Worm (Caenorhabditis elegans): ENCODE results near the gene sir-2.2.

sir-2.2 gene

ce11 chrX:13341853-13342252, 14.0 kb downstream of the sir-2.2 start:
- TF ChIP-seq unc-62 (GFP tag; optimal IDR thresholded peaks at IDR 0.05), result no peak

DNA sequence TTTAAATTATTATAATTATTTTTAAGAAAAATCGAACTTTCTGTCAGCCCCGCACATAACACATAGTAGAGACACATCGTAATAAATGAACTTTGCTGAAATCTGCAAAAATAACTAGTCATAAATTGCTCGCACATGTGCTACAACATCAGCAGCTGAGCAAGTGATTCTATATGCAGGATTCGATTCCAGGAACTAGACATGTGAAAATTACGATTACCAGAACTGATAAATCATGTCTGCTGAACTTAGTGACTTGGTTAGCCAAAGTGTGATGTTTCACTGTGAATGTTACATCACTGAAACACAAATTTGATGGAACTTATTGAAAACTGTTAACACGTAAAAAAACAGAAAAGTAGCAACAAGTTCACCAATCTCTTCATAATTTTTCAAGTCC, 19.4 kb downstream of the sir-2.2 start:
- TF ChIP-seq unc-62 (GFP tag; optimal IDR thresholded peaks at IDR 0.05), result no peak

ce11 chrX:13348417-13348816, 20.6 kb downstream of the sir-2.2 start:
- TF ChIP-seq unc-62 (GFP tag; optimal IDR thresholded peaks at IDR 0.05), result no peak

- no peak for TF ChIP-seq unc-62 (GFP tag; optimal IDR thresholded peaks at IDR 0.05)
These were observed 21.6 kb downstream of the sir-2.2 start for ce11 chrX:13349230-13350122.

ce11 chrX:13350123-13350798, 22.4 kb downstream of the sir-2.2 start:
- no peak for TF ChIP-seq unc-62 (GFP tag; optimal IDR thresholded peaks at IDR 0.05)

- TF ChIP-seq unc-62 (GFP tag; optimal IDR thresholded peaks at IDR 0.05), result no peak
These were observed 23.2 kb downstream of the sir-2.2 start, which contains the start of gene mxl-3 for ce11 chrX:13350804-13351747. Gene mxl-3 (minus strand): TSS chrX:13350804.

DNA sequence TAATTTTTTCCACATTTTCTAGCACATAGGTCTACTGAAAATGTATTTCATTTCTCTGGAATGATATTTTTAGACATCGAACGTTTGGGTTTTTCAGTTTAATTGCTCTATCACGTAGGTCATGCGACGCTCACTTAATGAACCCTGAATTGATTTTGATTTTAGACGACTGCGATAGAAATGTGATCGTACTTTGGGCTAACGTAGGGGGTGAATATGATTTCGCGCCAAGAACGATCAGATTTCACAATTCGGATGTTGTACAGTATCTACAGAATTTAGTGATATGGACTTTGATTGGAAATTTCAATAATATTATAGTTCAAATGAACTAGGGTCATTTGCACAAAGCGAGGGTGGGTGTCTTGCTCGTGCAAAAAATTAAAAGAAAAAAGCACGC, 24.3 kb downstream of the sir-2.2 start:
- no peak for TF ChIP-seq unc-62 (GFP tag; optimal IDR thresholded peaks at IDR 0.05)

DNA sequence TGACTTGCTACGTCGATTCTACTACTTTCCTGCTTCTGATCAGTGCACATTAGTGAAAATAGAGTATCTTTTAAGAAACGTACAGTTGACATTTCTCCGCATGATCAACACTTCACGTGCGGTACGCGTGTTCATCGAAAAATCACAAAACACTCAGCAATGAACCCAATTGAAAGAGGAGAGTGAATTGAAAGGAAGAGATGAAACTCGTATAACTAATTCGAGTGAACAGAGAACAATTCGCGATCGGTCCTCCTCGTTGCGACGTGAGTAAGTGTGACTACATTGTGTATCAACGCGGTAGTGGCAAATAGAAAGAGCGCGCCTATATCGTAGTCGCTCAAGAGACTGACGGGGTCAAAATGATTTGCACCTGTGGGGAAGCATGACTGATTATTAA, 25.7 kb downstream of the sir-2.2 start:
- no peak for TF ChIP-seq unc-62 (GFP tag; optimal IDR thresholded peaks at IDR 0.05)

DNA sequence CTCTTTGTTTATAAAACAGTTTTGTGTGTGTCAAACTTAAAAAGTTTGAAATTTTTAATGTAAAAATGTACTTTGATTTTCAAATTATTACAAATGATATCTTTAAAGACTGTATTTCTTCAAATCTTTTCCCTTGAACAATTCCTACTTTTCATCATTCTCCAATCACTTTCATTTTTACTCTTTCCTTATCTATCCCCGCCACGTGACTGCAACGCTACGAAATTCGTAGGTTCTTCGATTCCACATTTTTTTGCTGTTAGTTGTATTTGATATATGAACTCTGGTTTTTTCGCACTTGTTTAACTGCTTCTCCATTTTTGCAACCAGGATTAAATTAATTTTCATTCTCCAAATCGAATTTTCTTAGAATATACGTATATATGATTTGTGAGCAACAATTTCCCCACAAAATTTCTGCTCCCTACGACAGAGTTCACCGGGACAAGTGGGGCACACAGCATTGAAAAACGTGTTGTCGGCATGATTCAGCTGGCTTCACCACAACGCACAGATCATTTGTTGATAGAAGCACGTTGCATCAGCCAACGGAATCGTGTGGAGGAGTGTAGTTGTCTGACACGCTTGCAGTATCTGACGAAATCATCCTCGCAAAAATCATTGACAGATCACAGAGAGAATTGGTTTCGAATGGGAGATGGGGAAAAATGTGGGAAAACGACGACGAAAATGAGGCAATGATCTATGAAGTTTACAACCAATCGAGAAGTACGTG, 27.0 kb downstream of the sir-2.2 start:
- no peak for TF ChIP-seq unc-62 (GFP tag; optimal IDR thresholded peaks at IDR 0.05)

- TF ChIP-seq unc-62 (GFP tag; optimal IDR thresholded peaks at IDR 0.05), result no peak
These were observed 28.6 kb downstream of the sir-2.2 start for ce11 chrX:13356469-13356868.

ce11 chrX:13357673-13358072, 29.8 kb downstream of the sir-2.2 start:
- TF ChIP-seq unc-62 (GFP tag; optimal IDR thresholded peaks at IDR 0.05), result no peak

ce11 chrX:13358573-13358972, 30.7 kb downstream of the sir-2.2 start:
- no peak for TF ChIP-seq unc-62 (GFP tag; optimal IDR thresholded peaks at IDR 0.05)

DNA sequence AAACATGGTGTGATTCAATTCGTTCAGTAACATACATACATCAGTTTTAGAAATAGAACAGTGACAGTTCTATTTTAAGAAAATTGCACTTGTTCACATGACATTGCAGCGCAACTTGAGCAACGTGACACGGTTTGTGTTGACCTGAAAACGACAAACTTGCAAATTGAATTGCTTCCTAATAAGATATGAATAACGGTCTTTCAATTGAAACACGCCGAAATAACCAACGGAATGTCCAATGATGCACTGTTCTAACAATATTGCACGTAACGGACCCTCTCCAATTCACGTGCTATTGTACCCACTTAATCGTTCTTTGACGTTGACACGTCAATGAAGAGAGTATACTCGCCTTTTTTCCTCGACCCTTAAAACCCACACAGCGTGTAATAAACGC, 31.9 kb downstream of the sir-2.2 start:
- TF ChIP-seq unc-62 (GFP tag; optimal IDR thresholded peaks at IDR 0.05), result no peak

DNA sequence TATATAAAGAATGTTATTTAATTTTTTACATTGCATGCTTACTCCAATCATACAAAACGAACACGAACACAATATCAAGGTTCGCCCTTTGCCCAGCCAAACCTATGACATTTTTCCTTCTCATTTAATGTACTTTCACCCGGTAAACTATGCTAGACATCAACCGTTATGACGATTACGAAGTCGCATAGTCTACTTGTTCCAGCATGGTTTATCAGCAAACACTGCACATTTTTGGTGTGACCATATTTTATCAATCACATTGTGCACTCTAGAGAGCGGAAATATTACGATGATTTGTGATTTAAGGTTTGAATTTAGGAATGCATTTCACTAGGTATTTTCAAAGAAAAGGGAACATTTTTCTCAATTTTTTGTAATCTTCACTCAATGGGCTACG, 32.8 kb downstream of the sir-2.2 start:
- TF ChIP-seq unc-62 (GFP tag; optimal IDR thresholded peaks at IDR 0.05), result no peak

ce11 chrX:13362486-13362885, 34.6 kb downstream of the sir-2.2 start, which contains the start of gene C49F8.15:
Gene C49F8.15 (minus strand): TSS chrX:13362586.
- no peak for TF ChIP-seq unc-62 (GFP tag; optimal IDR thresholded peaks at IDR 0.05)

Data from whole organism, dauer.